Fruit fly (Drosophila melanogaster) whole organism, embryonic: Measurements from ENCODE around the gene CG33299.

Experiments used
- ATbp ChIP-seq: fragments of 200-800 bp; sonication (Bioruptor generic); optimal IDR thresholded peaks from 2 replicates; lab custom pipeline; 2017; ENCODE audit warnings: missing biosample characterization, mild to moderate bottlenecking, missing genetic modification characterization, missing genetic modification reagents
- Blimp-1 ChIP-seq: fragments of 200-800 bp; sonication (Bioruptor generic); optimal IDR thresholded peaks from 3 replicates; lab custom pipeline; 2018; ENCODE audit warnings: missing biosample characterization, missing genetic modification characterization, mild to moderate bottlenecking, moderate library complexity, missing genetic modification reagents
- CG10654 ChIP-seq: fragments of 200-800 bp; sonication (Bioruptor generic); optimal IDR thresholded peaks from 2 replicates; lab custom pipeline; 2016; ENCODE audit warnings: missing biosample characterization, missing genetic modification characterization
- CG13123 ChIP-seq: fragments of 200-800 bp; sonication (Bioruptor generic); optimal IDR thresholded peaks from 2 replicates; lab custom pipeline; 2016; ENCODE audit warnings: missing biosample characterization, missing genetic modification characterization
- CG13424 ChIP-seq: fragments of 200-800 bp; sonication (Bioruptor generic); optimal IDR thresholded peaks from 2 replicates; lab custom pipeline; 2019; ENCODE audit warnings: missing biosample characterization, mild to moderate bottlenecking, missing genetic modification characterization, moderate library complexity
- CG13894 ChIP-seq: fragments of 200-800 bp; sonication (Bioruptor generic); optimal IDR thresholded peaks from 3 replicates; lab custom pipeline; 2018; ENCODE audit warnings: missing biosample characterization, mild to moderate bottlenecking, missing genetic modification characterization, moderate library complexity
- CG14667 ChIP-seq: fragments of 200-800 bp; sonication (Bioruptor generic); IDR thresholded peaks from 2 replicates; pipeline ENCODE4 v1.3.6; 2022; ENCODE audit warnings: missing biosample characterization, missing genetic modification characterization
- CG15601 ChIP-seq: fragments of 200-800 bp; sonication (Bioruptor generic); optimal IDR thresholded peaks from 3 replicates; lab custom pipeline; 2019; ENCODE audit warnings: missing biosample characterization, mild to moderate bottlenecking, missing genetic modification characterization, moderate library complexity
- CG2678 ChIP-seq: fragments of 200-800 bp; sonication (Bioruptor generic); optimal IDR thresholded peaks from 3 replicates; lab custom pipeline; 2019; ENCODE audit warnings: missing biosample characterization, mild to moderate bottlenecking, missing genetic modification characterization, moderate library complexity
- CG2889 ChIP-seq: fragments of 200-800 bp; sonication (Bioruptor generic); IDR thresholded peaks from 3 replicates; pipeline ENCODE4 v1.3.6; 2022; ENCODE audit warnings: missing biosample characterization, missing genetic modification characterization
- CG30020 ChIP-seq: fragments of 200-800 bp; optimal IDR thresholded peaks from 2 replicates; lab custom pipeline; 2019; ENCODE audit warnings: missing biosample characterization, mild to moderate bottlenecking, missing genetic modification characterization, moderate library complexity
- CG34224 ChIP-seq: fragments of 200-800 bp; sonication (Bioruptor generic); IDR thresholded peaks from 3 replicates; pipeline ENCODE4 v1.3.6; 2022; ENCODE audit warnings: missing biosample characterization, missing genetic modification characterization; ENCODE audit not compliant: partially characterized antibody
- CG4424 ChIP-seq: fragments of 200-800 bp; sonication (Bioruptor generic); optimal IDR thresholded peaks from 3 replicates; lab custom pipeline; 2016; ENCODE audit warnings: missing biosample characterization, missing genetic modification characterization
- CG4854 ChIP-seq: fragments of 200-800 bp; sonication (Bioruptor generic); optimal IDR thresholded peaks from 2 replicates; lab custom pipeline; 2016; ENCODE audit warnings: missing biosample characterization, missing genetic modification characterization, inconsistent platforms
- CG6254 ChIP-seq: fragments of 200-800 bp; sonication (Bioruptor generic); optimal IDR thresholded peaks from 3 replicates; lab custom pipeline; 2017; ENCODE audit warnings: mild to moderate bottlenecking, missing biosample characterization, missing genetic modification reagents, missing genetic modification characterization
- CG6689 ChIP-seq: fragments of 200-800 bp; sonication (Bioruptor generic); IDR thresholded peaks from 2 replicates; pipeline ENCODE4 v1.3.6; 2022; ENCODE audit warnings: missing biosample characterization, missing genetic modification characterization
- CG8924 ChIP-seq: fragments of 200-800 bp; optimal IDR thresholded peaks from 3 replicates; lab custom pipeline; 2019; ENCODE audit warnings: missing biosample characterization, mild to moderate bottlenecking, missing genetic modification characterization, moderate library complexity
- CG9817 ChIP-seq: fragments of 200-800 bp; sonication (Bioruptor generic); optimal IDR thresholded peaks from 2 replicates; lab custom pipeline; 2018; ENCODE audit warnings: missing biosample characterization, mild to moderate bottlenecking, missing genetic modification characterization, moderate library complexity
- CHES-1-like ChIP-seq: fragments of 200-800 bp; sonication (Bioruptor generic); optimal IDR thresholded peaks from 2 replicates; lab custom pipeline; 2016; ENCODE audit warnings: missing biosample characterization, missing genetic modification characterization
- Dbx ChIP-seq: fragments of 200-800 bp; sonication (Bioruptor generic); IDR thresholded peaks from 3 replicates; pipeline ENCODE4 v1.3.6; 2022; ENCODE audit warnings: missing biosample characterization, missing genetic modification characterization
- Doc3 ChIP-seq: fragments of 200-800 bp; sonication (Bioruptor generic); IDR thresholded peaks from 3 replicates; pipeline ENCODE4 v1.3.6; 2022; ENCODE audit warnings: missing biosample characterization, missing genetic modification characterization; ENCODE audit not compliant: partially characterized antibody
- ERR ChIP-seq: fragments of 200-800 bp; sonication (Bioruptor generic); optimal IDR thresholded peaks from 2 replicates; lab custom pipeline; 2016; ENCODE audit warnings: missing biosample characterization, missing genetic modification characterization
- Fer2 ChIP-seq: fragments of 200-800 bp; sonication (Bioruptor generic); optimal IDR thresholded peaks from 2 replicates; lab custom pipeline; 2018; ENCODE audit warnings: missing biosample characterization, mild to moderate bottlenecking, missing genetic modification characterization, moderate library complexity
- Hey ChIP-seq: fragments of 200-800 bp; sonication (Bioruptor generic); optimal IDR thresholded peaks from 3 replicates; lab custom pipeline; 2018; ENCODE audit warnings: missing biosample characterization, mild to moderate bottlenecking, missing genetic modification characterization
- Hr3 ChIP-seq: fragments of 200-800 bp; sonication (Bioruptor generic); optimal IDR thresholded peaks from 3 replicates; lab custom pipeline; 2016; ENCODE audit warnings: missing biosample characterization, missing genetic modification characterization
- Hr51 ChIP-seq, 2 experiments: fragments of 200-800 bp; sonication (Bioruptor generic); optimal IDR thresholded peaks; 2 replicates in 1 of 2; 3 replicates in 1 of 2; lab custom pipeline; 2016 to 2018; ENCODE audit warnings: missing biosample characterization in 2 of 2, missing genetic modification characterization in 2 of 2, mild to moderate bottlenecking in 1 of 2, moderate library complexity in 1 of 2
- Nf-YB ChIP-seq: fragments of 200-800 bp; sonication (Bioruptor generic); optimal IDR thresholded peaks from 3 replicates; lab custom pipeline; 2019; ENCODE audit warnings: missing biosample characterization, mild to moderate bottlenecking, missing genetic modification characterization, moderate library complexity
- Optix ChIP-seq: fragments of 200-800 bp; sonication (Bioruptor generic); IDR thresholded peaks from 3 replicates; pipeline ENCODE4 v1.3.6; 2022; ENCODE audit warnings: missing biosample characterization, missing genetic modification characterization
- Ravus ChIP-seq: fragments of 200-800 bp; sonication (Bioruptor generic); IDR thresholded peaks from 2 replicates; pipeline ENCODE4 v1.3.6; 2022; ENCODE audit warnings: missing biosample characterization, missing genetic modification characterization
- ab ChIP-seq: fragments of 200-800 bp; sonication (Bioruptor generic); optimal IDR thresholded peaks from 2 replicates; lab custom pipeline; 2016; ENCODE audit warnings: missing biosample characterization, missing genetic modification characterization
- amos ChIP-seq: fragments of 200-800 bp; sonication (Bioruptor generic); IDR thresholded peaks from 2 replicates; pipeline ENCODE4 v1.3.6; 2022; ENCODE audit warnings: missing biosample characterization, missing genetic modification characterization; ENCODE audit not compliant: partially characterized antibody
- cad ChIP-seq: fragments of >200 bp; optimal IDR thresholded peaks from 2 replicates; lab custom pipeline; 2017; ENCODE audit warnings: missing biosample characterization, missing genetic modification characterization
- cato ChIP-seq: fragments of 200-800 bp; sonication (Bioruptor generic); optimal IDR thresholded peaks from 2 replicates; lab custom pipeline; 2016; ENCODE audit warnings: missing biosample characterization, missing genetic modification characterization, borderline replicate concordance
- caup ChIP-seq: fragments of 200-800 bp; sonication (Bioruptor generic); optimal IDR thresholded peaks from 3 replicates; lab custom pipeline; 2017; ENCODE audit warnings: missing biosample characterization, mild to moderate bottlenecking, missing genetic modification characterization, moderate library complexity; ENCODE audit not compliant: severe bottlenecking
- crp ChIP-seq, 2 experiments: fragments of 200-800 bp; sonication (Bioruptor generic); optimal IDR thresholded peaks; 2 replicates in 1 of 2; 3 replicates in 1 of 2; lab custom pipeline; 2017; ENCODE audit warnings: missing biosample characterization in 2 of 2, missing genetic modification characterization in 2 of 2, mild to moderate bottlenecking in 1 of 2, moderate library complexity in 1 of 2
- gsb-n ChIP-seq: fragments of 200-800 bp; sonication (Bioruptor generic); optimal IDR thresholded peaks from 3 replicates; lab custom pipeline; 2018; ENCODE audit warnings: missing biosample characterization, mild to moderate bottlenecking, missing genetic modification characterization
- hth ChIP-seq: fragments of >200 bp; optimal IDR thresholded peaks from 2 replicates; lab custom pipeline; 2017; ENCODE audit warnings: inconsistent platforms
- inv ChIP-seq: fragments of 200-800 bp; sonication (Bioruptor generic); IDR thresholded peaks from 2 replicates; pipeline ENCODE4 v1.3.6; 2022; ENCODE audit warnings: missing biosample characterization, missing genetic modification characterization; ENCODE audit not compliant: partially characterized antibody
- jing ChIP-seq: fragments of 200-800 bp; sonication (Bioruptor generic); optimal IDR thresholded peaks from 2 replicates; lab custom pipeline; 2018; ENCODE audit warnings: missing biosample characterization, mild to moderate bottlenecking, missing genetic modification characterization
- klu ChIP-seq: fragments of 200-800 bp; sonication (Bioruptor generic); IDR thresholded peaks from 2 replicates; pipeline ENCODE4 v1.3.6; 2022; ENCODE audit warnings: missing biosample characterization, missing genetic modification characterization
- lab ChIP-seq: fragments of 200-800 bp; sonication (Bioruptor generic); optimal IDR thresholded peaks from 3 replicates; lab custom pipeline; 2017; ENCODE audit warnings: missing biosample characterization, missing genetic modification characterization, mild to moderate bottlenecking, moderate library complexity, missing genetic modification reagents
- phol ChIP-seq: fragments of 200-800 bp; sonication (Bioruptor generic); optimal IDR thresholded peaks from 3 replicates; lab custom pipeline; 2018; ENCODE audit warnings: missing biosample characterization, mild to moderate bottlenecking, missing genetic modification characterization, moderate library complexity
- sima ChIP-seq: fragments of 200-800 bp; sonication (Bioruptor generic); optimal IDR thresholded peaks from 2 replicates; lab custom pipeline; 2016; ENCODE audit warnings: missing biosample characterization, missing genetic modification characterization
- tll ChIP-seq, 2 experiments: fragments of 200-800 bp in 1 of 2; fragments of >200 bp in 1 of 2; sonication (Bioruptor generic) in 1 of 2; optimal IDR thresholded peaks; 2 replicates each; lab custom pipeline; 2017 to 2019; ENCODE audit warnings: missing biosample characterization in 2 of 2, missing genetic modification characterization in 2 of 2, mild to moderate bottlenecking in 1 of 2, moderate library complexity in 1 of 2
- twi ChIP-seq: fragments of 200-800 bp; optimal IDR thresholded peaks from 2 replicates; lab custom pipeline; 2019; ENCODE audit warnings: missing biosample characterization, mild to moderate bottlenecking, missing genetic modification characterization, moderate library complexity
- unpg ChIP-seq: fragments of 200-800 bp; sonication (Bioruptor generic); optimal IDR thresholded peaks from 3 replicates; lab custom pipeline; 2018; ENCODE audit warnings: missing biosample characterization, mild to moderate bottlenecking, missing genetic modification characterization, moderate library complexity
- vfl ChIP-seq: fragments of 200-800 bp; sonication (Bioruptor generic); optimal IDR thresholded peaks from 2 replicates; lab custom pipeline; 2016; ENCODE audit warnings: missing biosample characterization, missing genetic modification characterization
- z ChIP-seq: fragments of 200-800 bp; sonication (Bioruptor generic); IDR thresholded peaks from 3 replicates; pipeline ENCODE4 v1.3.6; 2022; ENCODE audit warnings: missing biosample characterization, missing genetic modification characterization

CG33299 gene

DNA sequence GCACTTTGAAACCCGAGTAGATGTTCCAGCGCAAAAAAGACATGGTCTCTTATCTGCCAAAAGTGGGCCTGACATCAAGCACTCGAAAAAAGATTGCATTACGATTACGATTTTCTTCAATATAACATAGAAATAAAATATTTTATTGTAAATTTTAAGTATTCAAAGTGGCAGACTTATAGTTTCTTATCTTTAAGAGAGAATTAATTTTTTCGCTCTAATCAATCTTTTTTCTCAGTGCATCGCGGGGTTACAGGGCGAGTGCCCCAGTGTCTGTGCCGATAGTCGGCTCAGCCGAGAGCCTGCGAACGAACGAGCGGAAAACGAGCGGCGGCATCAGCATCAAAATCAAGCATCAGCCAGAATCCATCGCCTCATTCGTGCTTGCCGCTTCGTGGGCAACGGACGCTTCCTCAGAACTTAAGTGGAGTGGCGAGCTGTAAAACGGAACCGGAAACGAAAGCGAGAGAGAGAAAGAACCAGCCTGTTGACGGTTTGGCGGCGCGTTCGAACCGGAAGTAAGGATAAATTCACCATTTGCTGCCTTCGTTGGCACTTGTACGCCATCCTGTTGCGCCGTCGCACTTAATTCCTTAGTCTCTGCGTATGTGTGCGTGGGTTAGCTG lies 22.5 kb upstream of the CG33299 start, which contains the start of gene Apoltp (continued):
- TF ChIP-seq cad (GFP tag; lab: Kevin White, UChicago) (no peak), hth (lab: Kevin White, UChicago) (no peak), CG14667 (peak; percentile 68), Doc3 (GFP tag; lab: Robert Waterston, UW) (no peak), CG10654 (GFP tag; lab: Kevin White, UChicago) (peak; percentile 37), CG13894 (peak; percentile 92), sima (GFP tag; lab: Kevin White, UChicago) (no peak), CG30020 (no peak), Optix (GFP tag; lab: Robert Waterston, UW) (0 out of 3 replicates have a peak, but pooled peaks have one; percentile 21), klu (0 out of 2 replicates have a peak, but pooled peaks have one; percentile 35), Fer2 (tag; lab: Kevin White, UChicago) (no peak), ERR (GFP tag; lab: Kevin White, UChicago) (no peak), tll (GFP tag; optimal IDR thresholded peaks at IDR 0.05; lab: Kevin White, UChicago) (no peak), CG8924 (tag; lab: Kevin White, UChicago) (peak; percentile 59), cato (GFP tag; lab: Kevin White, UChicago) (no peak), vfl (no peak), CG9817 (peak; percentile 26), CG13123 (no peak), Nf-YB (GFP tag; lab: Kevin White, UChicago) (no peak), z (GFP tag; lab: Robert Waterston, UW) (no peak), CG6689 (peak; percentile 64), CG34224 (GFP tag; lab: Robert Waterston, UW) (no peak), CG2889 (GFP tag; lab: Robert Waterston, UW) (peak; percentile 45; the same call in 1 of the 3 replicates), CHES-1-like (no peak), CG13424 (tag; lab: Kevin White, UChicago) (peak; percentile 60), crp (GFP tag; optimal IDR thresholded peaks at IDR 0.05; lab: Kevin White, UChicago) (no peak), CG6254 (peak; percentile 52), CG15601 (tag; lab: Kevin White, UChicago) (peak; percentile 46), ATbp (GFP tag; lab: Kevin White, UChicago) (peak; percentile 26), Dbx (GFP tag; lab: Robert Waterston, UW) (peak; percentile 77; the same call in 1 of the 3 replicates), ab (no peak), Ravus (peak; percentile 11; the same call in 1 of the 2 replicates), Blimp-1 (GFP tag; lab: Kevin White, UChicago) (peak; percentile 67), CG4854 (peak; percentile 31), caup (GFP tag; lab: Kevin White, UChicago) (peak; percentile 83), Hr3 (GFP tag; lab: Kevin White, UChicago) (peak; percentile 37), lab (peak; percentile 89), amos (GFP tag; lab: Robert Waterston, UW) (no peak), CG2678 (tag; lab: Kevin White, UChicago) (peak; percentile 86), gsb-n (tag; lab: Kevin White, UChicago) (peak; percentile 36), Hr51 (GFP tag; optimal IDR thresholded peaks at IDR 0.05; lab: Kevin White, UChicago) (peak in 1 of 2 experiments; percentile 78), unpg (no peak), twi (no peak), jing (no peak), CG4424 (GFP tag; lab: Kevin White, UChicago) (peak; percentile 57), Hey (tag; lab: Kevin White, UChicago) (no peak), phol (tag; lab: Kevin White, UChicago) (peak; percentile 64), inv (GFP tag; lab: Robert Waterston, UW) (no peak)
